Worm (Caenorhabditis elegans): ENCODE data around the gene ubc-20.

DNA sequence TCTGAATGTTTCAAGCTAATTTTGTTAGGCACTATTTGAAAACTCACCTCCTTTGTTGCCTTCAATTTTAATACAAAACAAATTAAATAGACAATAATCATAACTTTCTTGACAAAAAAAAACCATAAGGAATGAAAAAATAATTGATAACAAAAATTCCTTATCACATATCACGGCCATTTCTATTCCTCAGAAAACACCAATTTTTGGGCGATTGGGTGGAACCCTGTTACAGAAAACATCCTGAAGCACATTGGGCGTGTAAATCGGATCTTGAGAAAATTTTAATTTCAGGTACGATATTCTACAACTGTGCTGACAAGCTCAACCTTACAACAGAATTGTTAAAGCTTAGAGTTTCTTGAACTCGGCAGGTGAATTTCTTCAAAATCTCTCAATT, 23.9 kb upstream of the ubc-20 start, which contains the start of gene F40G9.8:
- no peak for TF ChIP-seq nhr-77 (tag; optimal IDR thresholded peaks at IDR 0.05)
- TF ChIP-seq unc-62 (GFP tag; optimal IDR thresholded peaks at IDR 0.05), result no peak
- TF ChIP-seq egl-27 (tag; optimal IDR thresholded peaks at IDR 0.05), result no peak
